Worm (Caenorhabditis elegans) whole organism, L3 larva: ENCODE results near the gene csa-1.
A peak's percentile ranks its signal among the peaks of the same experiment; 100 is the strongest.

ENCODE experiments used
- ama-1 ChIP-seq: fragments of 150-350 bp; optimal IDR thresholded peaks from 2 replicates; lab custom pipeline; 2018
- nhr-25 ChIP-seq: sonication (generic microtip); optimal IDR thresholded peaks from 2 replicates; lab custom pipeline; 2017; ENCODE audit warnings: missing biosample characterization, missing genetic modification characterization

DNA sequence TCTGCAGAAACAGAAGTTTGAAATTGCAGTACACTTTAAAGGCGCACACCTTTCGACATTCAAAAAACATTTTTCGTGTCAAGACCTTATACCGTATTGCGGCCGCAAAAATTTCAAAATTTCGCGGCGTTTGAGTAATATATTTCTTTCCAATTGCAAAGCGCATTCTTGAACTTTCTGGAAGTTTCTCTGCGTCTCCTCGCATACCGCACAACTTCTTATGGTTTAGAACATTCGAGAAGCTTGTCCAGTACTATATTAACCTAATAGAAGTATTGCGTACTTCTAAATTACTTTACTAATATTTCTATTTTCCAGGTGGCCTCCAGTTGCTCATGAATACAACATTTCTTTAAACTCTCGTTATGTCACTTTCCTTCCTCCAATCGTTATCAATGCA is 17.1 kb upstream of the csa-1 start:
- TF ChIP-seq nhr-25 (tag; lab: Kevin White, UChicago) (no peak), ama-1 (lab: Kevin White, UChicago) (peak; percentile 31)
